Fruit fly (Drosophila melanogaster) Kc167 (cell line): ENCODE results near the gene CG5013.

Source experiments
- h ChIP-seq: fragments of >200 bp; optimal IDR thresholded peaks from 3 replicates; lab custom pipeline; 2018; ENCODE audit warnings: missing external identifiers
- psq ChIP-seq: fragments of >200 bp; optimal IDR thresholded peaks from 2 replicates; lab custom pipeline; 2017; ENCODE audit warnings: missing external identifiers

DNA sequence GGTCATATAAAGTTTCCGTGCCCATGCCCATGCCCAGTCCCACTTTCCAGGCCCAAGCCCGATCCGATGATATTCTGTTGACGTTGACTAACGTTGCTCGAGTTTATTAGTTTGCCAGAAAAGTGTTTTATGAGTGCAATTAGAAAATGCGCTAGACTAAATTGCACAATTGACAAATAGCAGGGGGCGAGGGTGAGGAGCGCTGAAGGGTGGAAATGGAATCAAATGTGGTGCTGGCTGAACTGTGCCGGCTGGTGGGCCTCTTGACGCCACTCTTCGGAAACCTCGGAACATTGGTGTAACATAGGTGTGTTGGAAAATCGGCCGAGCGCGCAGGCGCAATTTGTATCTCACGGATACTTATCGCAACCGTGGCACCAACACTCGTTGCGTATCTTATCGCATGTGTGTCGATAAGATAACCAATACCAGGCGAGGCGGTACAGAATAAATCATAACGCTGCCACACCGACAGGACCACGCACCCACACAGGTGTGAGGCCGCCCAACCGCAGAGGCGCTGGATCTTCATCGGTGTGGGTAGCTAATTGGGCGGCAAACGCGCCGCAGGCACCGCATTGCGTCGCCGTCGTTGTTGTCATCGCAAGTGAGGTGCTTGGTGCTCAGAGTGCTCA, 37.7 kb upstream of the CG5013 start:
- TF ChIP-seq h (lab: Kevin White, UChicago), result no peak
- TF ChIP-seq psq (lab: Kevin White, UChicago), result no peak
